Worm (Caenorhabditis elegans) whole organism, L1 larva: ENCODE results near the gene T28A11.4.

Experiments used
- C04F5.9 ChIP-seq: sonication (generic microtip); optimal IDR thresholded peaks from 2 replicates; lab custom pipeline; 2016; ENCODE audit warnings: missing genetic modification characterization, missing compliant biosample characterization
- C34B4.2 ChIP-seq: sonication (generic microtip); optimal IDR thresholded peaks from 2 replicates; lab custom pipeline; 2017; ENCODE audit warnings: mild to moderate bottlenecking, missing genetic modification characterization, missing compliant biosample characterization
- Y116A8C.19 ChIP-seq: sonication (generic microtip); optimal IDR thresholded peaks from 2 replicates; lab custom pipeline; 2016; ENCODE audit warnings: missing compliant biosample characterization, missing genetic modification characterization, borderline replicate concordance
- aha-1 ChIP-seq: fragments of 150-350 bp; optimal IDR thresholded peaks from 2 replicates; lab custom pipeline; 2014; ENCODE audit warnings: missing biosample characterization, missing genetic modification characterization
- alr-1 ChIP-seq: fragments of 200-800 bp; sonication (Bioruptor generic); optimal IDR thresholded peaks from 2 replicates; lab custom pipeline; 2018; ENCODE audit warnings: borderline replicate concordance, mild to moderate bottlenecking, missing genetic modification characterization, missing compliant biosample characterization
- aly-2 ChIP-seq: fragments of 150-350 bp; optimal IDR thresholded peaks from 2 replicates; lab custom pipeline; 2014; ENCODE audit warnings: missing biosample characterization, missing genetic modification characterization
- ama-1 ChIP-seq: fragments of 150-350 bp; optimal IDR thresholded peaks from 2 replicates; lab custom pipeline; 2014
- ceh-90 ChIP-seq: sonication (generic microtip); optimal IDR thresholded peaks from 2 replicates; lab custom pipeline; 2016; ENCODE audit warnings: missing genetic modification characterization, missing compliant biosample characterization
- efl-3 ChIP-seq: fragments of 200-800 bp; sonication (Bioruptor generic); optimal IDR thresholded peaks from 2 replicates; lab custom pipeline; 2018; ENCODE audit warnings: mild to moderate bottlenecking, missing genetic modification characterization, missing compliant biosample characterization
- egl-13 ChIP-seq: sonication (generic microtip); optimal IDR thresholded peaks from 2 replicates; lab custom pipeline; 2016; ENCODE audit warnings: missing genotype, missing genetic modification reagents, missing genetic modification characterization, missing compliant biosample characterization
- ets-5 ChIP-seq: fragments of 200-800 bp; sonication (Bioruptor generic); IDR thresholded peaks from 2 replicates; pipeline ENCODE4 v1.3.6; 2022; ENCODE audit warnings: missing genetic modification characterization, missing compliant biosample characterization
- fkh-10 ChIP-seq: sonication (generic microtip); optimal IDR thresholded peaks from 2 replicates; lab custom pipeline; 2017; ENCODE audit warnings: missing biosample characterization, missing genetic modification reagents, missing genetic modification characterization
- fkh-4 ChIP-seq: sonication (generic microtip); optimal IDR thresholded peaks from 2 replicates; lab custom pipeline; 2016; ENCODE audit warnings: missing compliant biosample characterization, missing genetic modification characterization, borderline replicate concordance
- grh-1 ChIP-seq: fragments of 200-800 bp; sonication (Bioruptor generic); IDR thresholded peaks from 2 replicates; pipeline ENCODE4 v1.3.6; 2022; ENCODE audit warnings: missing genetic modification reagents, missing genetic modification characterization, missing compliant biosample characterization
- hlh-17 ChIP-seq: fragments of 200-800 bp; sonication (Bioruptor generic); optimal IDR thresholded peaks from 2 replicates; lab custom pipeline; 2018; ENCODE audit warnings: missing genetic modification characterization, mild to moderate bottlenecking, missing compliant biosample characterization, moderate library complexity, borderline replicate concordance
- hlh-4 ChIP-seq: sonication (generic microtip); optimal IDR thresholded peaks from 2 replicates; lab custom pipeline; 2016; ENCODE audit warnings: mild to moderate bottlenecking, missing genetic modification characterization, missing compliant biosample characterization
- isw-1 ChIP-seq: fragments of 200-800 bp; sonication (Bioruptor generic); IDR thresholded peaks from 2 replicates; pipeline ENCODE4 v1.3.6; 2022; ENCODE audit warnings: missing genetic modification characterization, missing compliant biosample characterization
- lin-35 ChIP-seq, 2 experiments: fragments of 150-350 bp; optimal IDR thresholded peaks; 2 replicates each; lab custom pipeline; 2014; ENCODE audit warnings: missing biosample characterization in 2 of 2, missing genetic modification characterization in 2 of 2, missing genetic modification reagents in 2 of 2
- lsy-2 ChIP-seq, 2 experiments: fragments of 150-350 bp; optimal IDR thresholded peaks; 2 replicates each; lab custom pipeline; 2014; ENCODE audit warnings: missing biosample characterization in 2 of 2, missing genetic modification characterization in 2 of 2
- mep-1 ChIP-seq: fragments of 150-350 bp; optimal IDR thresholded peaks from 2 replicates; lab custom pipeline; 2014; ENCODE audit warnings: missing biosample characterization, missing genetic modification characterization
- nhr-11 ChIP-seq: fragments of 150-350 bp; optimal IDR thresholded peaks from 2 replicates; lab custom pipeline; 2014; ENCODE audit warnings: missing biosample characterization, missing genetic modification characterization
- nhr-237 ChIP-seq: fragments of 150-350 bp; optimal IDR thresholded peaks from 2 replicates; lab custom pipeline; 2014; ENCODE audit warnings: missing biosample characterization, missing genetic modification characterization
- nhr-28 ChIP-seq: fragments of 150-350 bp; optimal IDR thresholded peaks from 2 replicates; lab custom pipeline; 2014; ENCODE audit warnings: missing biosample characterization, missing genetic modification characterization
- nhr-71 ChIP-seq: sonication (generic microtip); optimal IDR thresholded peaks from 2 replicates; lab custom pipeline; 2016; ENCODE audit warnings: mild to moderate bottlenecking, missing genetic modification characterization, moderate library complexity, missing compliant biosample characterization
- nhr-84 ChIP-seq: sonication (generic microtip); optimal IDR thresholded peaks from 2 replicates; lab custom pipeline; 2017; ENCODE audit warnings: missing biosample characterization, missing genetic modification characterization
- nhr-85 ChIP-seq: sonication (generic microtip); peaks from one replicate; lab custom pipeline; 2016; ENCODE audit warnings: missing genetic modification characterization, inconsistent platforms, missing compliant biosample characterization
- nhr-90 ChIP-seq: sonication (generic microtip); optimal IDR thresholded peaks from 2 replicates; lab custom pipeline; 2016; ENCODE audit warnings: mild to moderate bottlenecking, missing genetic modification characterization, missing compliant biosample characterization; ENCODE audit not compliant: poor library complexity
- pax-3 ChIP-seq: fragments of 200-800 bp; sonication (Bioruptor generic); optimal IDR thresholded peaks from 2 replicates; lab custom pipeline; 2018; ENCODE audit warnings: mild to moderate bottlenecking, missing genetic modification characterization, moderate library complexity, missing compliant biosample characterization
- pqm-1 ChIP-seq: sonication (generic microtip); optimal IDR thresholded peaks from 3 replicates; lab custom pipeline; 2017; ENCODE audit warnings: missing biosample characterization, missing genetic modification characterization
- skn-1 ChIP-seq: fragments of 150-350 bp; optimal IDR thresholded peaks from 2 replicates; lab custom pipeline; 2014; ENCODE audit warnings: missing biosample characterization, missing genetic modification characterization
- snu-23 ChIP-seq: sonication (generic microtip); optimal IDR thresholded peaks from 2 replicates; lab custom pipeline; 2016; ENCODE audit warnings: missing genetic modification characterization, missing compliant biosample characterization
- tbx-2 ChIP-seq: sonication (generic microtip); optimal IDR thresholded peaks from 2 replicates; lab custom pipeline; 2016; ENCODE audit warnings: missing genetic modification characterization, missing compliant biosample characterization
- xbp-1 ChIP-seq: sonication (generic microtip); optimal IDR thresholded peaks from 2 replicates; lab custom pipeline; 2016; ENCODE audit warnings: missing genetic modification characterization, missing compliant biosample characterization
- zip-4 ChIP-seq: fragments of 200-800 bp; sonication (Bioruptor generic); optimal IDR thresholded peaks from 2 replicates; lab custom pipeline; 2018; ENCODE audit warnings: mild to moderate bottlenecking, missing genetic modification characterization, moderate library complexity, missing compliant biosample characterization
- ztf-4 ChIP-seq: fragments of 150-350 bp; optimal IDR thresholded peaks from 2 replicates; lab custom pipeline; 2014; ENCODE audit warnings: missing biosample characterization, missing genetic modification characterization

T28A11.4 gene

ce11 chrV:3297764-3298163, 23.9 kb downstream of the T28A11.4 start, which contains the start of gene srx-122:
Gene srx-122, minus strand, starts transcription at chrV:3297864.
- TF ChIP-seq nhr-237 (tag; lab: Kevin White, UChicago), result no peak
- TF ChIP-seq pqm-1 (tag; lab: Kevin White, UChicago), result no peak
- TF ChIP-seq grh-1 (GFP tag; lab: Robert Waterston, UW), result no peak
- no peak for TF ChIP-seq ama-1 (lab: Kevin White, UChicago)
- no peak for TF ChIP-seq snu-23 (GFP tag; lab: Kevin White, UChicago)
- no peak for TF ChIP-seq nhr-71 (tag; lab: Kevin White, UChicago)
- no peak for TF ChIP-seq nhr-11 (tag; lab: Kevin White, UChicago)
- no peak for TF ChIP-seq nhr-85
- TF ChIP-seq C04F5.9 (tag; lab: Kevin White, UChicago), result no peak
- no peak for TF ChIP-seq lsy-2 (tag; optimal IDR thresholded peaks at IDR 0.05; lab: Kevin White, UChicago)
- TF ChIP-seq efl-3 (GFP tag; lab: Kevin White, UChicago), result no peak
- TF ChIP-seq nhr-84 (tag; lab: Kevin White, UChicago), result no peak
- TF ChIP-seq nhr-90 (tag; lab: Kevin White, UChicago), result no peak
- TF ChIP-seq hlh-17 (GFP tag; lab: Kevin White, UChicago), result no peak
- TF ChIP-seq hlh-4, result no peak
- TF ChIP-seq aly-2 (tag; lab: Kevin White, UChicago), result no peak
- no peak for TF ChIP-seq nhr-28 (tag; lab: Kevin White, UChicago)
- no peak for TF ChIP-seq zip-4 (GFP tag; lab: Kevin White, UChicago)

- TF ChIP-seq pax-3 (tag; lab: Kevin White, UChicago), result no peak
- no peak for TF ChIP-seq ets-5 (GFP tag; lab: Robert Waterston, UW)
- TF ChIP-seq efl-3 (GFP tag; lab: Kevin White, UChicago), result no peak
- no peak for TF ChIP-seq isw-1 (GFP tag; lab: Robert Waterston, UW)
- TF ChIP-seq nhr-28 (tag; lab: Kevin White, UChicago), result no peak
- no peak for TF ChIP-seq mep-1
- no peak for TF ChIP-seq lin-35 (GFP tag; optimal IDR thresholded peaks at IDR 0.05; lab: Kevin White, UChicago)
- no peak for TF ChIP-seq C04F5.9 (tag; lab: Kevin White, UChicago)
- TF ChIP-seq nhr-90 (tag; lab: Kevin White, UChicago), result no peak
- no peak for TF ChIP-seq hlh-17 (GFP tag; lab: Kevin White, UChicago)
- TF ChIP-seq snu-23 (GFP tag; lab: Kevin White, UChicago), result no peak
- no peak for TF ChIP-seq ceh-90
- TF ChIP-seq fkh-10, result no peak
These were observed 25.6 kb downstream of the T28A11.4 start for ce11 chrV:3299437-3299836.

DNA sequence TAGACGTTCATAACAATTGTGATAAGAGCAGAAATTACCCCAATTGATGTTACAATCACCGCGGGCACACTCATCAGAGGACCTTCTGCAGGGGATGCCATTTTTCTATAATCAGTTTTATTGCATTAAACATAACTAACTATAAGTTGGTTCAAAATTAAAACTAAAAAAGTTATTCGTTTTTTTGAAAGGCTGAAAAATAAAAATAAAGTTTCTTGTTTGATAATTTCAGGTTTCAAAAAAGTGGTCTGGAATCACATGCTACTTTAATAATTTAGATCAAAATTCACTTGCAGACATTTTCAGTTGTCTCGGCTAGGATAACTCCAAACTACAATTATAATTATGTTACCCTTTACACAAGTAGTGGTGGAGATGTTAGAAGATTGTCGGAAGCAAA, 28.0 kb downstream of the T28A11.4 start, which contains the start of gene srbc-1:
Gene srbc-1, minus strand, starts transcription at position 101 of the 400 bp plus-strand sequence.
- no peak for TF ChIP-seq skn-1 (tag; lab: Kevin White, UChicago)
- no peak for TF ChIP-seq tbx-2
- no peak for TF ChIP-seq mep-1
- no peak for TF ChIP-seq hlh-17 (GFP tag; lab: Kevin White, UChicago)
- no peak for TF ChIP-seq xbp-1 (tag; lab: Kevin White, UChicago)
- no peak for TF ChIP-seq Y116A8C.19
- TF ChIP-seq pax-3 (tag; lab: Kevin White, UChicago), result no peak
- TF ChIP-seq aha-1 (tag; lab: Kevin White, UChicago), result no peak
- no peak for TF ChIP-seq nhr-84 (tag; lab: Kevin White, UChicago)
- no peak for TF ChIP-seq alr-1 (tag; lab: Kevin White, UChicago)
- no peak for TF ChIP-seq ama-1 (lab: Kevin White, UChicago)
- no peak for TF ChIP-seq nhr-28 (tag; lab: Kevin White, UChicago)
- no peak for TF ChIP-seq egl-13 (tag; lab: Kevin White, UChicago)
- no peak for TF ChIP-seq fkh-10
- TF ChIP-seq lsy-2 (tag; optimal IDR thresholded peaks at IDR 0.05; lab: Kevin White, UChicago), result no peak
- no peak for TF ChIP-seq C04F5.9 (tag; lab: Kevin White, UChicago)
- TF ChIP-seq ztf-4 (tag; lab: Kevin White, UChicago), result no peak
- TF ChIP-seq C34B4.2 (tag; lab: Kevin White, UChicago), result no peak
- TF ChIP-seq fkh-4, result no peak
- TF ChIP-seq nhr-90 (tag; lab: Kevin White, UChicago), result no peak

DNA sequence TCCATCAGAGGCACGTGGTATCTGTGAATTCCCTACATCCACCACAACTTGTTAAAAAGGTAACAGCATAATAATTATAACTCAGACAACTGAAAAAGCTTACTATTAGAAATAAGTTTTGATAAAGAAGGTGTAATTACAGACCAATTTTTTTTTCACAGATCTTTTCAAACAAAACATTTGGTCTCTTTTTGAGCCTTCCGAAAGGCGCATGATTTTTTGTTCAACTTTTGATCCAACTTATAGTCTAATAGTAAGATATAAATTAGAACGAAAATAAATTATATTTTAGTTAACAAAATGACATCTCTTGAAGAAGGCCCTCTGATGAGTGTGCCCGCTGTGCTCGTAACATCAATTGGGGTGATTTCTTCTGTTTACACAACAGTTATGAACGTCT, 34.3 kb downstream of the T28A11.4 start, which contains the start of gene srbc-3:
Gene srbc-3, plus strand, starts transcription at position 301 of the 400 bp plus-strand sequence.
- TF ChIP-seq C34B4.2 (tag; lab: Kevin White, UChicago) (no peak), nhr-85 (peak; percentile 2)
